Worm (Caenorhabditis elegans): Measurements from ENCODE around the gene Y17G7B.12.

Y17G7B.12 gene

DNA sequence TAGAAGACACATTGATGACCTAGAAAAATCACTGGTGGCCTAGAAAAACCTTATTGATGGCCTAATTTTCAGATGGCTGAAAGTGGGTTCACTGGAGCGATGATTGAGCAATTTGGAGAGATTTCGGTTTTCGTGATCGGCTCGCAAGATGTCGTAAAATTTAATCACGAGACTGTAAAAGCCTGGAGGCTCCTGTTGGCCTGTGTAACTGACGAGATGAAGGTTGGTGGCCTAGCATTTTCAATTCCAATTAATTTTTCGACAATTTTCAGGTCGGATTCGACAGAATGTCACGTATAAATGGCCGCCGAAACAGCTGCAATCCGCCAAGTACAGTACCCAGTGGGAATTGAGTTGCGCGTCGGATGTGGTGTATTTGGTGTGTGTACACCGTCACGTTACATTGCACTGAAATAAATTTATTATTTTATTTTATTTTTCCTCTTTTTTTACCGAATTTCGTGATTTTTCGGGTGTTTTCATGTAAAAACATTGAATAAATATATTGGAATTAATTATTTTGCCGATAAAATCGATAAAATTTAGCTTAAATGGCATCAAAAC, at the start of gene Y17G7B.12:
TSS of gene Y17G7B.12 (plus strand) at position 547 of the 564 bp plus-strand sequence.
- TF ChIP-seq lir-3 (tag; optimal IDR thresholded peaks at IDR 0.05; ENCODE audit: poor library complexity) (no peak), snu-23 (GFP tag; optimal IDR thresholded peaks at IDR 0.05) (peak; percentile 5), lsy-2 (tag; optimal IDR thresholded peaks at IDR 0.05) (peak; percentile 56 to 90), skn-1 (tag; optimal IDR thresholded peaks at IDR 0.05) (peak; percentile 48), efl-1 (optimal IDR thresholded peaks at IDR 0.05) (peak; percentile 4 to 21), efl-1 (GFP tag; optimal IDR thresholded peaks at IDR 0.05 in 1 of 2) (peak; percentile 18 to 92), dpl-1 (GFP tag; optimal IDR thresholded peaks at IDR 0.05) (peak in 1 of 3 experiments; percentile 37), lin-35 (GFP tag; optimal IDR thresholded peaks at IDR 0.05) (peak in 1 of 2 experiments; percentile 23), ztf-4 (tag; optimal IDR thresholded peaks at IDR 0.05) (no peak), ces-1 (GFP tag; optimal IDR thresholded peaks at IDR 0.05) (no peak), F16B12.6 (tag; optimal IDR thresholded peaks at IDR 0.05) (peak; percentile 79), mep-1 (tag; optimal IDR thresholded peaks at IDR 0.05) (peak; percentile 22)

DNA sequence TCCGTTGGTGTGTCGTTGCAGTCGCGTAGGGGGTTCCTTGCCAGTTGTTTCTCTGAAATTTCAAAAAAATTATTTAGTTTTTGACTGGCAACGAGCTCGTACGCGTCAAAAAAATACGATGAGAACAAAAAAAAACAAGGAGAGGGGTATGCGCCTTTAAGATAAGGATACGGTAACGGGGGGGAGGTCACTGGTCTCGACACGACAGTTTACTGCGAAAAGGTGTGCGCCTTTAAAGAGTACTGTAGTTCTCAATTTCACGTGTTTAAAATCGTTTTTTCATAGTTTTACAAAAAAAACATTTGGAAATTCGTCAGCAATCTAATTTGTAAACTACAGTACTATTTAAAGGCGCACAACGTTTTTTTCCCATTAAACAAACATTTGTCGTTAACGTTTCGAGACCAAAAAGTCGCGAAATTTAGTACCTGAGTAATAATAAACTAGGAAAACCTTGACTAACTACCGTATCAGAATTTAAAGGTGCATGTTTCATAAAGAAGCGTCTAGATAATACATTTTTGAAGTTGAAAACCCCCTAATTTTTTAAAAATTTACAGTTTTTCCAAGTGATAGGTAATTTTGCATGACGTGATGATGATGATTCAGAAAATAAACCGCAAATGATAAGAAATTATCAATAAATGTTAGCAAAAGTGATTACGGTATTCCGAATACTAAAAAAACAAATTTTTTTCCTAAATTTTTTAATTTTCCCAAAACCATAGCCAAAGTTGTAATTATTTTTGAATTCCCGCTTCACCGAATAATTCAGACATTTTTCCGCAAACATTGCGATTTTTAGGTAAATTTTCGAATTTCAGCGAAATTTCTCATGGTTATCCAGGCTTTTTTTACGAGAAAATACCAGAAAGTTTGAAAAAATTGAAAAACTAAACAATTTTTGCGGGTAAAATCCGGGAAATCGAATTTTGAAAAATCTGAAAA, 49.3 kb upstream of the Y17G7B.12 start:
- TF ChIP-seq mef-2 (tag; optimal IDR thresholded peaks at IDR 0.05) (no peak), swsn-7 (tag; optimal IDR thresholded peaks at IDR 0.05) (peak; percentile 30), ceh-88 (GFP tag; IDR thresholded peaks at IDR 0.05) (no peak; the same call in 1 of the 2 replicates), fkh-10 (GFP tag; optimal IDR thresholded peaks at IDR 0.05) (no peak), elt-3 (tag; optimal IDR thresholded peaks at IDR 0.05) (no peak), irx-1 (tag; optimal IDR thresholded peaks at IDR 0.05) (no peak), sup-37 (GFP tag; optimal IDR thresholded peaks at IDR 0.05) (no peak), efl-3 (GFP tag; optimal IDR thresholded peaks at IDR 0.05) (no peak), jun-1 (tag; optimal IDR thresholded peaks at IDR 0.05) (peak; percentile 39), hpl-2 (GFP tag; optimal IDR thresholded peaks at IDR 0.05) (peak; percentile 38), F16B12.6 (tag; optimal IDR thresholded peaks at IDR 0.05) (no peak), alr-1 (tag; optimal IDR thresholded peaks at IDR 0.05; ENCODE audit: borderline replicate concordance) (no peak), lin-39 (tag; optimal IDR thresholded peaks at IDR 0.05) (peak; percentile 24), lir-3 (tag; optimal IDR thresholded peaks at IDR 0.05; ENCODE audit: poor library complexity) (peak; percentile 26), fos-1 (tag; optimal IDR thresholded peaks at IDR 0.05) (no peak), hlh-4 (tag; optimal IDR thresholded peaks at IDR 0.05) (no peak), nhr-47 (tag; optimal IDR thresholded peaks at IDR 0.05) (peak; percentile 41), lin-35 (GFP tag; optimal IDR thresholded peaks at IDR 0.05) (peak in 1 of 2 experiments; percentile 43), fkh-4 (tag; optimal IDR thresholded peaks at IDR 0.05; ENCODE audit: borderline replicate concordance) (no peak), tlp-1 (tag; optimal IDR thresholded peaks at IDR 0.05) (no peak), egl-13 (tag; optimal IDR thresholded peaks at IDR 0.05) (no peak), nhr-20 (tag; optimal IDR thresholded peaks at IDR 0.05) (peak; percentile 60), Y116A8C.19 (tag; optimal IDR thresholded peaks at IDR 0.05; ENCODE audit: borderline replicate concordance) (no peak), mab-9 (GFP tag; IDR thresholded peaks at IDR 0.05) (peak; percentile 28; the same call in 1 of the 2 replicates), snu-23 (GFP tag; optimal IDR thresholded peaks at IDR 0.05) (peak; percentile 51), xbp-1 (tag; optimal IDR thresholded peaks at IDR 0.05) (peak; percentile 4), rnt-1 (tag; optimal IDR thresholded peaks at IDR 0.05) (peak; percentile 36), lin-14 (GFP tag; optimal IDR thresholded peaks at IDR 0.05) (no peak), blmp-1 (tag; optimal IDR thresholded peaks at IDR 0.05) (no peak), sptf-1 (tag; optimal IDR thresholded peaks at IDR 0.05) (no peak), nhr-11 (tag; optimal IDR thresholded peaks at IDR 0.05) (no peak), snpc-4 (tag; optimal IDR thresholded peaks at IDR 0.05) (no peak), mep-1 (tag; optimal IDR thresholded peaks at IDR 0.05) (no peak), fkh-8 (tag; optimal IDR thresholded peaks at IDR 0.05) (peak; percentile 34), skn-1 (tag; optimal IDR thresholded peaks at IDR 0.05) (no peak), pqm-1 (tag; optimal IDR thresholded peaks at IDR 0.05) (no peak), efl-1 (optimal IDR thresholded peaks at IDR 0.05) (peak; percentile 15 to 23), efl-1 (GFP tag; optimal IDR thresholded peaks at IDR 0.05 in 1 of 2) (peak in 1 of 2 experiments; percentile 93), unc-62 (GFP tag; optimal IDR thresholded peaks at IDR 0.05) (no peak), ama-1 (optimal IDR thresholded peaks at IDR 0.05) (peak; percentile 66), nhr-85 (tag) (peak; percentile 81), ztf-11 (tag; optimal IDR thresholded peaks at IDR 0.05) (peak in 1 of 2 experiments; percentile 37), sox-4 (tag; optimal IDR thresholded peaks at IDR 0.05) (no peak)

All from whole organism, L1 larva.